Worm (Caenorhabditis elegans): ENCODE data around the gene tftc-1.

tftc-1 gene

DNA sequence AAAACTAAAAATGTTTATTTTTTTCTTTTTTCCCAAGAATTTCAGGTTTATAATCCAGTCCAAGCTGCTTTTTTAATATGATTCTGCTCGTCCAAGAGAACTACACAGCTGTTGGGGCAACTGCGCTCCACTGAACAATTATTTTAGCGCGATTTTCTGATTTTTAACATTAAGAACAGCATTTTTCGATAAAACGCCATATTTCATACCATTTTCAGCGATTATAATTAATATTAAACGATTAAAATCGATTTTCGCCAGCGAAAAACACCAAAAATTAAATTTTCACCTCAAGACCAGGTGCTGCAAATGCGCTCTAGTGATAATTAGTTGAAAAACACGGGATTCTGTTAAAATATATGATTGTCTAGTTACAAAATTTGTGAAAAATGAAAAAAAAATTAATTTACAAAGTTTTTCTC, 41.2 kb downstream of the tftc-1 start (continued):
- no peak for TF ChIP-seq spr-3 (GFP tag; optimal IDR thresholded peaks at IDR 0.05)
- no peak for TF ChIP-seq aly-2 (tag; optimal IDR thresholded peaks at IDR 0.05)
- TF ChIP-seq dmd-9 (GFP tag; IDR thresholded peaks at IDR 0.05): no peak
- TF ChIP-seq nhr-42 (GFP tag; IDR thresholded peaks at IDR 0.05): peak; percentile 69
- no peak for TF ChIP-seq ztf-11 (tag; optimal IDR thresholded peaks at IDR 0.05)
- no peak for TF ChIP-seq ceh-28 (tag; optimal IDR thresholded peaks at IDR 0.05)
- no peak for TF ChIP-seq nhr-6 (tag; optimal IDR thresholded peaks at IDR 0.05)
- peak; percentile 61 for TF ChIP-seq hlh-30 (tag; optimal IDR thresholded peaks at IDR 0.05; ENCODE audit: insufficient read depth)
- TF ChIP-seq nhr-41 (GFP tag; IDR thresholded peaks at IDR 0.05): no peak
- TF ChIP-seq snpc-1.2 (GFP tag; IDR thresholded peaks at IDR 0.05): peak; percentile 29; the same call in 1 of the 2 replicates
- TF ChIP-seq dve-1 (tag; optimal IDR thresholded peaks at IDR 0.05; ENCODE audit: insufficient read depth): peak; percentile 54
- 0 out of 4 replicates have a peak, but pooled peaks of 1 of the 2 experiments have one; percentile 37 for TF ChIP-seq madf-5 (GFP tag; IDR thresholded peaks at IDR 0.05)
- peak; percentile 2 for TF ChIP-seq Y5F2A.4 (GFP tag; optimal IDR thresholded peaks at IDR 0.05)
- TF ChIP-seq skn-1 (tag; optimal IDR thresholded peaks at IDR 0.05): no peak
- no peak for TF ChIP-seq mxl-2 (GFP tag; conservative IDR thresholded peaks at IDR 0.05)
- no peak for TF ChIP-seq ceh-20 (GFP tag; IDR thresholded peaks at IDR 0.05)
- no peak for TF ChIP-seq zfp-2 (tag; optimal IDR thresholded peaks at IDR 0.05)
- no peak for TF ChIP-seq lin-15B (tag; optimal IDR thresholded peaks at IDR 0.05)
- TF ChIP-seq daf-8 (GFP tag; IDR thresholded peaks at IDR 0.05): no peak
- peak; percentile 36; the same call in 1 of the 2 replicates for TF ChIP-seq lin-1 (GFP tag; IDR thresholded peaks at IDR 0.05)
- peak; percentile 21 for TF ChIP-seq unc-130 (GFP tag; optimal IDR thresholded peaks at IDR 0.05)
- no peak for TF ChIP-seq fos-1 (tag; optimal IDR thresholded peaks at IDR 0.05)
- TF ChIP-seq ctbp-1 (GFP tag; IDR thresholded peaks at IDR 0.05): peak; percentile 45; the same call in 1 of the 2 replicates
- no peak for TF ChIP-seq ceh-62 (tag; optimal IDR thresholded peaks at IDR 0.05)
- TF ChIP-seq ceh-82 (tag; optimal IDR thresholded peaks at IDR 0.05): no peak

ce11 chrIV:2390804-2391203, 41.7 kb downstream of the tftc-1 start, which contains the start of gene eri-5:
eri-5 (plus strand) TSS chrIV:2390821.
- TF ChIP-seq ces-1 (GFP tag; optimal IDR thresholded peaks at IDR 0.05) (no peak), ceh-28 (tag; optimal IDR thresholded peaks at IDR 0.05) (peak; percentile 32), aha-1 (tag) (peak; percentile 86), nhr-11 (tag; optimal IDR thresholded peaks at IDR 0.05) (no peak), pqm-1 (tag; optimal IDR thresholded peaks at IDR 0.05) (no peak), lin-29 (GFP tag; IDR thresholded peaks at IDR 0.05) (0 out of 2 replicates have a peak, but pooled peaks have one; percentile 4)

DNA sequence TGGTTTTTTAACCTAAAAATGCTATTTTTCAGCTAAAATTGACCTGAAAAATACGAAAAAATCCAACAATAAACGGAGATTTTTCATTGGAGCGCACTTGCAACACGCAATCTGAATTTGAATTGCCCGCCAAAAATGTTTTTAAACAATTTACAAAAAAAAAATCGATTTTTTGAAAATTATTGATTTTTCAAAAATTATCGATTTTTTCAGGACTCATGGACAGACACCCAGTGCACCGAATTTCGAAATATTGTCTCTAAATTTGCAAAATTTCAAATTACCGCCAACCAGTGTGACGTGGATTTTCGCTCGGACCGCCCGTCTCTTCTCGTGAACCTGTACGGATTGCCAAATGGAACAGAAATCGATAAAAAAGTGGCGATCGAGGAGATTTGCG, 42.7 kb downstream of the tftc-1 start:
- TF ChIP-seq lsy-2 (tag; optimal IDR thresholded peaks at IDR 0.05) (no peak), ceh-28 (tag; optimal IDR thresholded peaks at IDR 0.05) (peak; percentile 84)

- TF ChIP-seq lin-39 (tag; optimal IDR thresholded peaks at IDR 0.05): no peak
- TF ChIP-seq skn-1 (tag; optimal IDR thresholded peaks at IDR 0.05): no peak
- no peak for TF ChIP-seq dve-1 (tag; optimal IDR thresholded peaks at IDR 0.05; ENCODE audit: insufficient read depth)
- peak; percentile 73 for TF ChIP-seq set-16 (GFP tag; IDR thresholded peaks at IDR 0.05)
These were observed 44.0 kb downstream of the tftc-1 start for ce11 chrIV:2393023-2393422.

DNA sequence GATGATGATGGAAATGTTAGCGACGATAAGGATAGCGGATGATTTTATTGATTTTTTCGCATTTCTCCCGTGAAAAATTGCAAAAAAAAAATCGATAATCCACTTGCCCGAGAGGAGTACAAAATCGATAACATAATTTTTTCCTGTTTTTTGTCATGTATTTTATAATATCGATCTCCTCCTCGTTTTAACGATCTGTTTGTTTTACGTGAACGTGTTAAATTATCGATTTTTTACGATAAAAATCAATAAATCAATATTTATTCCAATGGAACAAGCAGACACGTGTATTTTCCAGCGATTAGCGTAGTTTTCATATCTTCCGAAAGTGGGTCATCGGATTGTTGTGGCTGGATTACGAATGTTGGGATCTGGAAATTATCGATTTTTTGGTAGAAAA, 46.9 kb downstream of the tftc-1 start:
- TF ChIP-seq Y48G9A.11 (GFP tag; IDR thresholded peaks at IDR 0.05): no peak
- no peak for TF ChIP-seq skn-1 (tag; optimal IDR thresholded peaks at IDR 0.05)
- TF ChIP-seq T26A8.4 (GFP tag; IDR thresholded peaks at IDR 0.05): no peak
- TF ChIP-seq jun-1 (tag; optimal IDR thresholded peaks at IDR 0.05): no peak
- no peak for TF ChIP-seq mdl-1 (tag; optimal IDR thresholded peaks at IDR 0.05)
- no peak for TF ChIP-seq F37D6.2 (tag; optimal IDR thresholded peaks at IDR 0.05)
- peak; percentile 99 for TF ChIP-seq ceh-28 (tag; optimal IDR thresholded peaks at IDR 0.05)
- TF ChIP-seq dve-1 (tag; optimal IDR thresholded peaks at IDR 0.05; ENCODE audit: insufficient read depth): no peak

Data from whole organism, L4 larva.